Comparison of ENCODE assay signal across 4 worm cellular contexts in genomic region chrX:16721930-16722329, ce11.
TF ChIP-seq lines count a peak whose summit lies in the region.

No protein-coding gene starts in this region.

TF ChIP-seq in whole organism, L1 larva, 84 proteins besides CTCF, POLR2A, EP300 and RAD21:
- TF ChIP-seq lin-39 (tag; optimal IDR thresholded peaks at IDR 0.05; lab: Kevin White, UChicago) (no peak), snpc-4 (tag; optimal IDR thresholded peaks at IDR 0.05; lab: Kevin White, UChicago) (peak; percentile 50)

TF ChIP-seq in whole organism, L2 larva, 48 proteins besides CTCF, POLR2A, EP300 and RAD21:
- TF ChIP-seq nhr-25 (tag; optimal IDR thresholded peaks at IDR 0.05; lab: Kevin White, UChicago) (no peak), snpc-4 (tag; optimal IDR thresholded peaks at IDR 0.05; lab: Kevin White, UChicago) (peak; percentile 32)

TF ChIP-seq in whole organism, L4 larva, 104 proteins besides CTCF, POLR2A, EP300 and RAD21:
- TF ChIP-seq ctbp-1 (GFP tag; IDR thresholded peaks at IDR 0.05; lab: Robert Waterston, UW) (no peak), aha-1 (tag; lab: Kevin White, UChicago) (peak; percentile 47), spr-3 (GFP tag; optimal IDR thresholded peaks at IDR 0.05; lab: Kevin White, UChicago) (no peak), nhr-48 (tag; optimal IDR thresholded peaks at IDR 0.05; lab: Kevin White, UChicago) (no peak), lin-13 (GFP tag; optimal IDR thresholded peaks at IDR 0.05; lab: Kevin White, UChicago) (peak; percentile 36), nhr-76 (tag; optimal IDR thresholded peaks at IDR 0.05; lab: Kevin White, UChicago) (no peak), arid-1 (GFP tag; conservative IDR thresholded peaks at IDR 0.05; lab: Robert Waterston, UW) (no peak), dpl-1 (GFP tag; optimal IDR thresholded peaks at IDR 0.05; lab: Kevin White, UChicago) (no peak), snpc-1.2 (GFP tag; IDR thresholded peaks at IDR 0.05; lab: Robert Waterston, UW) (peak; percentile 69)

TF ChIP-seq in whole organism, young adult, 124 proteins besides CTCF, POLR2A, EP300 and RAD21:
- no peak for TF ChIP-seq B0035.1 (tag; optimal IDR thresholded peaks at IDR 0.05; lab: Kevin White, UChicago)
- TF ChIP-seq K11D2.4 (GFP tag; IDR thresholded peaks at IDR 0.05; lab: Robert Waterston, UW) = no peak
- TF ChIP-seq ztf-18 (tag; optimal IDR thresholded peaks at IDR 0.05; lab: Kevin White, UChicago) = no peak
- TF ChIP-seq C17E4.6 (GFP tag; IDR thresholded peaks at IDR 0.05; lab: Robert Waterston, UW) = no peak
- peak; percentile 41 for TF ChIP-seq tbp1 (GFP tag; optimal IDR thresholded peaks at IDR 0.05; lab: Kevin White, UChicago)
- 0 out of 2 replicates have a peak, but pooled peaks have one; percentile 31 for TF ChIP-seq rcor-1 (GFP tag; IDR thresholded peaks at IDR 0.05; lab: Robert Waterston, UW)
- TF ChIP-seq bed-1 (GFP tag; IDR thresholded peaks at IDR 0.05; lab: Robert Waterston, UW) = no peak
- TF ChIP-seq aptf-2 (GFP tag; conservative IDR thresholded peaks at IDR 0.05; lab: Robert Waterston, UW) = 0 out of 2 replicates have a peak, but pooled peaks have one; percentile 39
- no peak for TF ChIP-seq ztf-26 (tag; optimal IDR thresholded peaks at IDR 0.05; lab: Kevin White, UChicago)
- peak; percentile 38; the same call in 1 of the 2 replicates for TF ChIP-seq hmg-1.2 (GFP tag; IDR thresholded peaks at IDR 0.05; lab: Robert Waterston, UW)
- peak; percentile 93 for TF ChIP-seq snpc-3.4 (tag; optimal IDR thresholded peaks at IDR 0.05; lab: Kevin White, UChicago)
- TF ChIP-seq snpc-1.3 (tag; optimal IDR thresholded peaks at IDR 0.05; lab: Kevin White, UChicago; ENCODE audit: insufficient read depth) = peak; percentile 90
- no peak for TF ChIP-seq gei-17 (GFP tag; optimal IDR thresholded peaks at IDR 0.05; lab: Kevin White, UChicago)
- TF ChIP-seq zfh-2 (GFP tag; conservative IDR thresholded peaks at IDR 0.05; lab: Robert Waterston, UW) = no peak
- TF ChIP-seq Y53G8AR.9 (GFP tag; conservative IDR thresholded peaks at IDR 0.05; lab: Robert Waterston, UW) = 0 out of 2 replicates have a peak, but pooled peaks have one; percentile 55
- no peak for TF ChIP-seq F39B2.1 (GFP tag; IDR thresholded peaks at IDR 0.05; lab: Robert Waterston, UW)
- TF ChIP-seq pbrm-1 (GFP tag; IDR thresholded peaks at IDR 0.05; lab: Robert Waterston, UW) = no peak
- peak; percentile 95 for TF ChIP-seq snpc-1.1 (tag; optimal IDR thresholded peaks at IDR 0.05; lab: Kevin White, UChicago; ENCODE audit: insufficient read depth)
- no peak for TF ChIP-seq aptf-3 (GFP tag; IDR thresholded peaks at IDR 0.05; lab: Robert Waterston, UW)
- TF ChIP-seq hrde-1 (tag; optimal IDR thresholded peaks at IDR 0.05; lab: Kevin White, UChicago; ENCODE audit: borderline replicate concordance) = peak; percentile 29
- no peak for TF ChIP-seq ceh-27 (GFP tag; optimal IDR thresholded peaks at IDR 0.05; lab: Kevin White, UChicago)
- peak; percentile 69 for TF ChIP-seq him-1 (tag; optimal IDR thresholded peaks at IDR 0.05; lab: Kevin White, UChicago)
- TF ChIP-seq lag-1 (GFP tag; IDR thresholded peaks at IDR 0.05; lab: Robert Waterston, UW) = no peak
- TF ChIP-seq repo-1 (tag; optimal IDR thresholded peaks at IDR 0.05; lab: Kevin White, UChicago) = no peak
- no peak for TF ChIP-seq die-1 (tag; optimal IDR thresholded peaks at IDR 0.05; lab: Kevin White, UChicago)
- TF ChIP-seq rpc-1 (optimal IDR thresholded peaks at IDR 0.05; lab: Kevin White, UChicago) = no peak
- peak; percentile 7 for TF ChIP-seq rpc-1 (tag; optimal IDR thresholded peaks at IDR 0.05; lab: Kevin White, UChicago)
- no peak for TF ChIP-seq F10E7.11 (tag; optimal IDR thresholded peaks at IDR 0.05; lab: Kevin White, UChicago)
- no peak for TF ChIP-seq mcd-1 (GFP tag; IDR thresholded peaks at IDR 0.05; lab: Robert Waterston, UW)
- TF ChIP-seq ceh-100 (GFP tag; IDR thresholded peaks at IDR 0.05; lab: Robert Waterston, UW) = no peak
- no peak for TF ChIP-seq ztf-28 (GFP tag; IDR thresholded peaks at IDR 0.05; lab: Robert Waterston, UW)
- TF ChIP-seq attf-6 (GFP tag; IDR thresholded peaks at IDR 0.05; lab: Robert Waterston, UW) = no peak
- no peak for TF ChIP-seq ztf-25 (GFP tag; IDR thresholded peaks at IDR 0.05; lab: Robert Waterston, UW)
- no peak for TF ChIP-seq dpl-1 (GFP tag; optimal IDR thresholded peaks at IDR 0.05; lab: Kevin White, UChicago)
- TF ChIP-seq lin-35 (GFP tag; optimal IDR thresholded peaks at IDR 0.05; lab: Kevin White, UChicago) = no peak
- TF ChIP-seq chd-7 (tag; optimal IDR thresholded peaks at IDR 0.05; lab: Kevin White, UChicago) = no peak
- no peak for TF ChIP-seq nhr-80 (tag; optimal IDR thresholded peaks at IDR 0.05; lab: Kevin White, UChicago)
- TF ChIP-seq bed-2 (GFP tag; IDR thresholded peaks at IDR 0.05; lab: Robert Waterston, UW) = no peak
- TF ChIP-seq snpc-4 (GFP tag; optimal IDR thresholded peaks at IDR 0.05; lab: Kevin White, UChicago) = peak; percentile 96
- peak; percentile 81 to 96 (median 94) for TF ChIP-seq snpc-4 (tag; optimal IDR thresholded peaks at IDR 0.05; lab: Kevin White, UChicago)
- TF ChIP-seq nhr-90 (tag; optimal IDR thresholded peaks at IDR 0.05; lab: Kevin White, UChicago) = no peak
- TF ChIP-seq D2030.7 (GFP tag; IDR thresholded peaks at IDR 0.05; lab: Robert Waterston, UW) = peak; percentile 67
- TF ChIP-seq akir-1 (GFP tag; optimal IDR thresholded peaks at IDR 0.05; lab: Kevin White, UChicago) = no peak
- no peak for TF ChIP-seq hmg-20 (GFP tag; IDR thresholded peaks at IDR 0.05; lab: Robert Waterston, UW)
- no peak for TF ChIP-seq lir-1 (GFP tag; conservative IDR thresholded peaks at IDR 0.05; lab: Robert Waterston, UW)
- no peak for TF ChIP-seq cebp-2 (GFP tag; IDR thresholded peaks at IDR 0.05; lab: Robert Waterston, UW)
- TF ChIP-seq B0019.2 (GFP tag; conservative IDR thresholded peaks at IDR 0.05; lab: Robert Waterston, UW) = no peak
